Fruit fly (Drosophila melanogaster) whole organism, embryonic: ENCODE data around the gene Cyp303a1.

ENCODE experiments used
- Antp ChIP-seq: fragments of 200-800 bp; sonication (Bioruptor generic); optimal IDR thresholded peaks from 3 replicates; lab custom pipeline; 2016; ENCODE audit warnings: missing biosample characterization, missing genetic modification characterization
- Atf6 ChIP-seq: fragments of 200-800 bp; sonication (Bioruptor generic); IDR thresholded peaks from 2 replicates; pipeline ENCODE4 v1.3.6; 2022; ENCODE audit warnings: missing biosample characterization, missing genetic modification characterization
- CG10147 ChIP-seq: fragments of 200-800 bp; sonication (Bioruptor generic); optimal IDR thresholded peaks from 2 replicates; lab custom pipeline; 2019; ENCODE audit warnings: missing biosample characterization, mild to moderate bottlenecking, missing genetic modification characterization, moderate library complexity
- CG11398 ChIP-seq: fragments of 200-800 bp; sonication (Bioruptor generic); optimal IDR thresholded peaks from 2 replicates; lab custom pipeline; 2016; ENCODE audit warnings: missing biosample characterization, missing genetic modification characterization
- CG14860 ChIP-seq: fragments of 200-800 bp; sonication (Bioruptor generic); IDR thresholded peaks from 3 replicates; pipeline ENCODE4 v1.3.6; 2022; ENCODE audit warnings: missing biosample characterization, missing genetic modification characterization; ENCODE audit not compliant: partially characterized antibody
- CG15011 ChIP-seq: fragments of 200-800 bp; sonication (Bioruptor generic); optimal IDR thresholded peaks from 3 replicates; lab custom pipeline; 2018; ENCODE audit warnings: missing biosample characterization, mild to moderate bottlenecking, missing genetic modification characterization
- CG17328 ChIP-seq: fragments of 200-800 bp; sonication (Bioruptor generic); IDR thresholded peaks from 2 replicates; pipeline ENCODE4 v1.3.6; 2022; ENCODE audit warnings: missing biosample characterization, missing genetic modification characterization
- CG18619 ChIP-seq: fragments of 200-800 bp; sonication (Bioruptor generic); optimal IDR thresholded peaks from 3 replicates; lab custom pipeline; 2017; ENCODE audit warnings: missing biosample characterization, mild to moderate bottlenecking, missing genetic modification characterization
- CG2199 ChIP-seq: fragments of 200-800 bp; sonication (Bioruptor generic); IDR thresholded peaks from 3 replicates; pipeline ENCODE4 v1.3.6; 2022; ENCODE audit warnings: missing biosample characterization, missing genetic modification characterization
- CG30020 ChIP-seq: fragments of 200-800 bp; optimal IDR thresholded peaks from 2 replicates; lab custom pipeline; 2019; ENCODE audit warnings: missing biosample characterization, mild to moderate bottlenecking, missing genetic modification characterization, moderate library complexity
- CG30431 ChIP-seq: fragments of 200-800 bp; sonication (Bioruptor generic); optimal IDR thresholded peaks from 2 replicates; lab custom pipeline; 2017; ENCODE audit warnings: missing biosample characterization, missing genetic modification characterization
- CG34422 ChIP-seq: fragments of 200-800 bp; sonication (Bioruptor generic); IDR thresholded peaks from 3 replicates; pipeline ENCODE4 v1.3.6; 2022; ENCODE audit warnings: missing biosample characterization, missing genetic modification characterization
- CG3847 ChIP-seq: fragments of 200-800 bp; sonication (Bioruptor generic); IDR thresholded peaks from 2 replicates; pipeline ENCODE4 v1.3.6; 2022; ENCODE audit warnings: missing biosample characterization, missing genetic modification characterization
- CG4328 ChIP-seq: fragments of 200-800 bp; sonication (Bioruptor generic); optimal IDR thresholded peaks from 3 replicates; lab custom pipeline; 2017; ENCODE audit warnings: missing biosample characterization, missing genetic modification reagents, missing genetic modification characterization
- CG6175 ChIP-seq: fragments of 200-800 bp; sonication (Bioruptor generic); IDR thresholded peaks from 3 replicates; pipeline ENCODE4 v1.3.6; 2022; ENCODE audit warnings: missing biosample characterization, missing genetic modification characterization
- CG6683 ChIP-seq: fragments of 200-800 bp; sonication (Bioruptor generic); optimal IDR thresholded peaks from 2 replicates; lab custom pipeline; 2017; ENCODE audit warnings: missing biosample characterization, mild to moderate bottlenecking, missing genetic modification characterization, missing genetic modification reagents
- CG7928 ChIP-seq: fragments of 200-800 bp; sonication (Bioruptor generic); optimal IDR thresholded peaks from 2 replicates; lab custom pipeline; 2017; ENCODE audit warnings: missing biosample characterization, mild to moderate bottlenecking, missing genetic modification characterization
- CG7963 ChIP-seq: fragments of 200-800 bp; sonication (Bioruptor generic); IDR thresholded peaks from 3 replicates; pipeline ENCODE4 v1.3.6; 2022; ENCODE audit warnings: missing biosample characterization, missing genetic modification characterization; ENCODE audit not compliant: partially characterized antibody
- CG8924 ChIP-seq: fragments of 200-800 bp; optimal IDR thresholded peaks from 3 replicates; lab custom pipeline; 2019; ENCODE audit warnings: missing biosample characterization, mild to moderate bottlenecking, missing genetic modification characterization, moderate library complexity
- CG9817 ChIP-seq: fragments of 200-800 bp; sonication (Bioruptor generic); optimal IDR thresholded peaks from 2 replicates; lab custom pipeline; 2018; ENCODE audit warnings: missing biosample characterization, mild to moderate bottlenecking, missing genetic modification characterization, moderate library complexity
- CG9932 ChIP-seq: fragments of 200-800 bp; sonication (Bioruptor generic); IDR thresholded peaks from 2 replicates; pipeline ENCODE4 v1.3.6; 2022; ENCODE audit warnings: missing biosample characterization, missing genetic modification characterization
- Chrac-16 ChIP-seq: fragments of 200-800 bp; sonication (Bioruptor generic); optimal IDR thresholded peaks from 3 replicates; lab custom pipeline; 2016; ENCODE audit warnings: missing biosample characterization, missing genetic modification characterization
- CkIIα-i1 ChIP-seq: fragments of 200-800 bp; sonication (Bioruptor generic); IDR thresholded peaks from 2 replicates; pipeline ENCODE4 v1.3.6; 2022; ENCODE audit warnings: missing biosample characterization, missing genetic modification characterization
- Doc2 ChIP-seq: fragments of 200-800 bp; sonication (Bioruptor generic); IDR thresholded peaks from 2 replicates; pipeline ENCODE4 v1.3.6; 2022; ENCODE audit warnings: missing biosample characterization, missing genetic modification characterization
- Dp ChIP-seq: fragments of 200-800 bp; sonication (Bioruptor generic); optimal IDR thresholded peaks from 2 replicates; lab custom pipeline; 2018; ENCODE audit warnings: missing biosample characterization, mild to moderate bottlenecking, missing genetic modification characterization, moderate library complexity
- GATAe ChIP-seq: fragments of 200-800 bp; sonication (Bioruptor generic); conservative IDR thresholded peaks from 2 replicates; pipeline ENCODE4 v1.3.6; 2022; ENCODE audit warnings: missing biosample characterization, missing genetic modification characterization
- Hand ChIP-seq: fragments of 200-800 bp; sonication (Bioruptor generic); optimal IDR thresholded peaks from 2 replicates; lab custom pipeline; 2017; ENCODE audit warnings: mild to moderate bottlenecking, missing biosample characterization, missing genetic modification reagents, missing genetic modification characterization
- Med ChIP-seq: fragments of 200-800 bp; sonication (Bioruptor generic); peaks from one replicate; lab custom pipeline; 2016; ENCODE audit warnings: missing biosample characterization, missing genetic modification characterization, mild to moderate bottlenecking, inconsistent platforms, moderate library complexity
- Meics ChIP-seq: fragments of 200-800 bp; sonication (Bioruptor generic); optimal IDR thresholded peaks from 2 replicates; lab custom pipeline; 2017; ENCODE audit warnings: missing biosample characterization, mild to moderate bottlenecking, missing genetic modification characterization
- NC2α ChIP-seq: fragments of 200-800 bp; sonication (Bioruptor generic); optimal IDR thresholded peaks from 2 replicates; lab custom pipeline; 2016; ENCODE audit warnings: missing biosample characterization, missing genetic modification characterization
- NfI ChIP-seq: fragments of 200-800 bp; sonication (Bioruptor generic); optimal IDR thresholded peaks from 3 replicates; lab custom pipeline; 2018; ENCODE audit warnings: missing biosample characterization, mild to moderate bottlenecking, missing genetic modification characterization, moderate library complexity
- Optix ChIP-seq: fragments of 200-800 bp; sonication (Bioruptor generic); IDR thresholded peaks from 3 replicates; pipeline ENCODE4 v1.3.6; 2022; ENCODE audit warnings: missing biosample characterization, missing genetic modification characterization
- Poxn ChIP-seq: fragments of 200-800 bp; sonication (Bioruptor generic); IDR thresholded peaks from 2 replicates; pipeline ENCODE4 v1.3.6; 2022; ENCODE audit warnings: missing biosample characterization, missing genetic modification characterization
- Rx ChIP-seq: fragments of 200-800 bp; sonication (Bioruptor generic); IDR thresholded peaks from 2 replicates; pipeline ENCODE4 v1.3.6; 2022; ENCODE audit warnings: missing biosample characterization, missing genetic modification characterization
- abd-A ChIP-seq: fragments of 200-800 bp; sonication (Bioruptor generic); optimal IDR thresholded peaks from 3 replicates; lab custom pipeline; 2019; ENCODE audit warnings: missing biosample characterization, mild to moderate bottlenecking, missing genetic modification characterization, moderate library complexity
- ap ChIP-seq: fragments of 200-800 bp; sonication (Bioruptor generic); IDR thresholded peaks from 2 replicates; pipeline ENCODE4 v1.3.6; 2022; ENCODE audit warnings: missing biosample characterization, missing genetic modification characterization
- btn ChIP-seq: fragments of 200-800 bp; sonication (Bioruptor generic); optimal IDR thresholded peaks from 2 replicates; lab custom pipeline; 2016; ENCODE audit warnings: missing biosample characterization, missing genetic modification characterization
- cas ChIP-seq: fragments of 200-800 bp; sonication (Bioruptor generic); IDR thresholded peaks from 2 replicates; pipeline ENCODE4 v1.3.6; 2022; ENCODE audit warnings: missing biosample characterization, missing genetic modification characterization
- dm ChIP-seq: fragments of 200-800 bp; sonication (Bioruptor generic); optimal IDR thresholded peaks from 3 replicates; lab custom pipeline; 2016; ENCODE audit warnings: missing biosample characterization, missing genetic modification characterization
- dpn ChIP-seq, 2 experiments: fragments of 200-800 bp; sonication (Bioruptor generic); optimal IDR thresholded peaks; 3 replicates each; lab custom pipeline; 2016; ENCODE audit warnings: missing biosample characterization in 2 of 2, missing genetic modification characterization in 2 of 2
- eve ChIP-seq, 2 experiments: fragments of >200 bp; optimal IDR thresholded peaks; 2 replicates each; lab custom pipeline; 2017; ENCODE audit warnings: missing biosample characterization in 2 of 2, missing genetic modification characterization in 2 of 2
- fd102C ChIP-seq: fragments of 200-800 bp; sonication (Bioruptor generic); optimal IDR thresholded peaks from 2 replicates; lab custom pipeline; 2018; ENCODE audit warnings: missing biosample characterization, mild to moderate bottlenecking, missing genetic modification characterization, moderate library complexity
- fd3F ChIP-seq: fragments of 200-800 bp; sonication (Bioruptor generic); optimal IDR thresholded peaks from 2 replicates; lab custom pipeline; 2018; ENCODE audit warnings: missing biosample characterization, mild to moderate bottlenecking, missing genetic modification characterization, moderate library complexity
- ken ChIP-seq: fragments of 200-800 bp; sonication (Bioruptor generic); IDR thresholded peaks from 3 replicates; pipeline ENCODE4 v1.3.6; 2022; ENCODE audit warnings: missing biosample characterization, missing genetic modification characterization
- pb ChIP-seq: fragments of 200-800 bp; sonication (Bioruptor generic); optimal IDR thresholded peaks from 3 replicates; lab custom pipeline; 2016; ENCODE audit warnings: missing biosample characterization, missing genetic modification characterization
- repo ChIP-seq: fragments of 200-800 bp; sonication (Bioruptor generic); optimal IDR thresholded peaks from 2 replicates; lab custom pipeline; 2016; ENCODE audit warnings: missing biosample characterization, missing genetic modification characterization
- sima ChIP-seq: fragments of 200-800 bp; sonication (Bioruptor generic); optimal IDR thresholded peaks from 2 replicates; lab custom pipeline; 2016; ENCODE audit warnings: missing biosample characterization, missing genetic modification characterization
- sisA ChIP-seq: fragments of 200-800 bp; sonication (Bioruptor generic); IDR thresholded peaks from 2 replicates; pipeline ENCODE4 v1.3.6; 2022; ENCODE audit warnings: missing biosample characterization, missing genetic modification characterization
- tin ChIP-seq: fragments of 200-800 bp; sonication (Bioruptor generic); optimal IDR thresholded peaks from 3 replicates; lab custom pipeline; 2016; ENCODE audit warnings: missing biosample characterization, missing genetic modification characterization
- wdn ChIP-seq: fragments of 200-800 bp; sonication (Bioruptor generic); IDR thresholded peaks from 2 replicates; pipeline ENCODE4 v1.3.6; 2022; ENCODE audit warnings: missing biosample characterization, missing genetic modification characterization

The Cyp303a1 gene

dm6 chr2L:16325515-16326257 is 31.7 kb downstream of the Cyp303a1 start, which contains the start of gene cact (continued):
- TF ChIP-seq CG34422 (GFP tag; lab: Robert Waterston, UW) (peak; percentile 93), Hand (GFP tag; lab: Kevin White, UChicago) (peak; percentile 64), CG9932 (peak; percentile 94), CG15011 (peak; percentile 85), CG8924 (peak; percentile 95), ap (peak; percentile 90), sima (GFP tag; lab: Kevin White, UChicago) (peak; percentile 70), Med (GFP tag; lab: Kevin White, UChicago) (peak; percentile 99), CG2199 (GFP tag; lab: Robert Waterston, UW) (peak; percentile 87), CG17328 (peak; percentile 91), pb (GFP tag; lab: Kevin White, UChicago) (peak; percentile 73), NfI (GFP tag; lab: Kevin White, UChicago) (peak; percentile 92), Antp (GFP tag; lab: Kevin White, UChicago) (peak; percentile 95), repo (peak; percentile 91), CG7963 (no peak), Optix (GFP tag; lab: Robert Waterston, UW) (peak; percentile 83; the same call in 2 of the 3 replicates), wdn (GFP tag; lab: Robert Waterston, UW) (peak; percentile 73), Chrac-16 (peak; percentile 96), Rx (peak; percentile 85), CG3847 (GFP tag; lab: Robert Waterston, UW) (peak; percentile 92), ken (GFP tag; lab: Robert Waterston, UW) (peak; percentile 88), CG30431 (peak; percentile 84), fd102C (GFP tag; lab: Kevin White, UChicago) (peak; percentile 49), Doc2 (GFP tag; lab: Robert Waterston, UW) (peak; percentile 70), CG6175 (peak; percentile 78; the same call in 1 of the 3 replicates), btn (GFP tag; lab: Kevin White, UChicago) (peak; percentile 77), Poxn (GFP tag; lab: Robert Waterston, UW) (peak; percentile 56; the same call in 1 of the 2 replicates), Meics (GFP tag; lab: Kevin White, UChicago) (peak; percentile 92), tin (GFP tag; lab: Kevin White, UChicago) (peak; percentile 91), CG10147 (peak; percentile 92), sisA (GFP tag; lab: Robert Waterston, UW) (peak; percentile 88), CG4328 (GFP tag; lab: Kevin White, UChicago) (peak; percentile 86), CG9817 (tag; lab: Kevin White, UChicago) (peak; percentile 92), Dp (GFP tag; lab: Kevin White, UChicago) (peak; percentile 69), GATAe (GFP tag; lab: Robert Waterston, UW) (peak; percentile 59; the same call in 1 of the 2 replicates), CG7928 (GFP tag; lab: Kevin White, UChicago) (peak; percentile 71), Atf6 (GFP tag; lab: Robert Waterston, UW) (peak; percentile 89), CG11398 (GFP tag; lab: Kevin White, UChicago) (peak; percentile 91), CG30020 (tag; lab: Kevin White, UChicago) (peak; percentile 98), eve (GFP tag; optimal IDR thresholded peaks at IDR 0.05; lab: Kevin White, UChicago) (peak in 1 of 2 experiments; percentile 90), CkIIα-i1 (GFP tag; lab: Robert Waterston, UW) (peak; percentile 38; the same call in 1 of the 2 replicates), fd3F (GFP tag; lab: Kevin White, UChicago) (peak; percentile 88), CG14860 (GFP tag; lab: Robert Waterston, UW) (no peak), dpn (GFP tag; optimal IDR thresholded peaks at IDR 0.05; lab: Kevin White, UChicago) (peak; percentile 95), dm (GFP tag; lab: Kevin White, UChicago) (peak; percentile 92), cas (peak; percentile 45; the same call in 1 of the 2 replicates), CG18619 (GFP tag; lab: Kevin White, UChicago) (peak; percentile 90), NC2α (GFP tag; lab: Kevin White, UChicago) (peak; percentile 93), CG6683 (GFP tag; lab: Kevin White, UChicago) (peak; percentile 79), abd-A (tag; lab: Kevin White, UChicago) (peak; percentile 94)
